Worm (Caenorhabditis elegans): ENCODE measurements around the gene C56G2.9.

- TF ChIP-seq elt-3 (tag; optimal IDR thresholded peaks at IDR 0.05) (no peak), blmp-1 (tag; optimal IDR thresholded peaks at IDR 0.05) (no peak), pha-4 (tag; optimal IDR thresholded peaks at IDR 0.05) (no peak), zip-8 (tag; optimal IDR thresholded peaks at IDR 0.05) (no peak), snpc-4 (tag; optimal IDR thresholded peaks at IDR 0.05) (no peak), nhr-28 (tag; optimal IDR thresholded peaks at IDR 0.05) (no peak)
These were observed 39.3 kb downstream of the C56G2.9 start for ce11 chrIII:6303787-6304186.
